Fruit fly (Drosophila melanogaster): ENCODE measurements around the gene Zasp67.
A peak's percentile ranks its signal among the peaks of the same experiment; 100 is the strongest.

Zasp67 gene

DNA sequence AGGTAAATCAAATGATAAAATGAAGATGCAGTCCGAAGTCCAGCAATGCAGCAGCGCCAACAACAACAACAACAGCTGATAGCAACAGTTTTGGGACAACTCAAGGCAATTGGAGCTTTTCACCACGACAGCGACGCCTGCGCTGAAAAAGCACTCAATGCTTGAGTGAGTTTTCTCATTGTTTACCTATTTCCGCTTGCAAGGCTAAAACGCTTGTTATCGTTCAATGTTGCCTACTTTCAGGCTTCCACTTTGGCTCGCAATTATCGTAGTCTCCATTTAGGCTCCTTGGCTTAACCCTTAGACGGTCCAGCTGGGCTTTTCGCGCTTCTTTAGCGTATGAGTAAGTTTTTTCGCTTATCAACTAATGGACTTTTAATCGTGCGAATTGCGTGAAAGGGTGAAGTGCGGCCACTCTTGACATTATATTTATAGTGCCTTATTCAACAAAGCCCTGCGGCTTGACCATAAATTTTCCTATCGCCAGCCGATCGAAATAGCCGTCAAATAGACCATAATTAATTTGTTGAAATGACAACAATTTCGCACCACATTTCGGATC, 35.4 kb downstream of the Zasp67 start (continued):
- TF ChIP-seq CG17568 (GFP tag; optimal IDR thresholded peaks at IDR 0.05) (peak; percentile 41), zf30C (GFP tag; optimal IDR thresholded peaks at IDR 0.05) (no peak), CG16815 (GFP tag; optimal IDR thresholded peaks at IDR 0.05) (no peak), chinmo (GFP tag; IDR thresholded peaks at IDR 0.05; ENCODE audit: partially characterized antibody) (peak; percentile 82; the same call in 2 of the 4 replicates), Fer3 (tag; optimal IDR thresholded peaks at IDR 0.05) (peak; percentile 15), CG8765 (GFP tag; IDR thresholded peaks at IDR 0.05) (no peak), CG6791 (GFP tag; IDR thresholded peaks at IDR 0.05; ENCODE audit: partially characterized antibody) (no peak), CG10274 (GFP tag; optimal IDR thresholded peaks at IDR 0.05) (no peak), CG1024 (GFP tag; IDR thresholded peaks at IDR 0.05) (no peak), inv (GFP tag; IDR thresholded peaks at IDR 0.05; ENCODE audit: partially characterized antibody) (no peak), ham (GFP tag; IDR thresholded peaks at IDR 0.05) (no peak), CG7786 (GFP tag; optimal IDR thresholded peaks at IDR 0.05) (no peak), jing (GFP tag; optimal IDR thresholded peaks at IDR 0.05) (no peak), Med (GFP tag) (peak; percentile 91), Adf1 (GFP tag; IDR thresholded peaks at IDR 0.05) (peak; percentile 55; the same call in 1 of the 2 replicates), jigr1 (GFP tag; IDR thresholded peaks at IDR 0.05) (no peak), Atf-2 (GFP tag; optimal IDR thresholded peaks at IDR 0.05) (no peak), luna (GFP tag; optimal IDR thresholded peaks at IDR 0.05) (no peak), az2 (GFP tag; optimal IDR thresholded peaks at IDR 0.05) (no peak), H15 (GFP tag; IDR thresholded peaks at IDR 0.05) (no peak), Taf1 (GFP tag; IDR thresholded peaks at IDR 0.05) (no peak), CG12155 (GFP tag; optimal IDR thresholded peaks at IDR 0.05) (no peak), grau (tag; optimal IDR thresholded peaks at IDR 0.05) (no peak), row (GFP tag; IDR thresholded peaks at IDR 0.05) (peak; percentile 43; the same call in 2 of the 3 replicates), CG6854 (GFP tag; optimal IDR thresholded peaks at IDR 0.05) (no peak), tap (tag; optimal IDR thresholded peaks at IDR 0.05) (peak; percentile 8), Gug (GFP tag; IDR thresholded peaks at IDR 0.05) (no peak), CG5953 (GFP tag; IDR thresholded peaks at IDR 0.05) (no peak), CG11456 (GFP tag; IDR thresholded peaks at IDR 0.05) (0 out of 3 replicates have a peak, but pooled peaks have one; percentile 10), h (optimal IDR thresholded peaks at IDR 0.05) (no peak), Tbp (GFP tag; optimal IDR thresholded peaks at IDR 0.05) (no peak), ERR (GFP tag; optimal IDR thresholded peaks at IDR 0.05) (peak; percentile 20), Hsf (GFP tag; optimal IDR thresholded peaks at IDR 0.05) (no peak), Doc3 (GFP tag; IDR thresholded peaks at IDR 0.05; ENCODE audit: partially characterized antibody) (no peak), CG9797 (GFP tag; optimal IDR thresholded peaks at IDR 0.05) (no peak), cwo (GFP tag; optimal IDR thresholded peaks at IDR 0.05) (peak; percentile 8), cad (GFP tag; optimal IDR thresholded peaks at IDR 0.05) (no peak), CG9932 (GFP tag; IDR thresholded peaks at IDR 0.05) (no peak), ttk (GFP tag; IDR thresholded peaks at IDR 0.05) (no peak), Spps (tag; optimal IDR thresholded peaks at IDR 0.05) (no peak), fd96Cb (tag; optimal IDR thresholded peaks at IDR 0.05) (no peak), Fer1 (GFP tag; optimal IDR thresholded peaks at IDR 0.05) (peak; percentile 25), CG12744 (GFP tag; optimal IDR thresholded peaks at IDR 0.05) (no peak), sima (GFP tag; optimal IDR thresholded peaks at IDR 0.05) (no peak), ash1 (GFP tag; optimal IDR thresholded peaks at IDR 0.05) (no peak), chn (GFP tag; optimal IDR thresholded peaks at IDR 0.05) (no peak), peb (GFP tag; IDR thresholded peaks at IDR 0.05) (no peak), Mrtf (GFP tag; IDR thresholded peaks at IDR 0.05) (no peak), E2f1 (GFP tag; IDR thresholded peaks at IDR 0.05) (no peak), CG8944 (GFP tag; optimal IDR thresholded peaks at IDR 0.05) (no peak), Sox100B (GFP tag; optimal IDR thresholded peaks at IDR 0.05) (no peak), CG4404 (GFP tag; IDR thresholded peaks at IDR 0.05) (no peak), B-H1 (GFP tag; IDR thresholded peaks at IDR 0.05) (no peak)

All from whole organism, embryonic.